Fruit fly (Drosophila melanogaster): ENCODE measurements around the gene CG14260.

CG14260 gene

dm6 chr3R:27282286-27282685 is 17.0 kb downstream of the CG14260 start, which contains the start of gene mrt (continued):
- TF ChIP-seq Gug (GFP tag; IDR thresholded peaks at IDR 0.05): peak; percentile 36; the same call in 1 of the 2 replicates
- peak; percentile 92 for TF ChIP-seq Eip78C (GFP tag)
- peak; percentile 31 for TF ChIP-seq vri (GFP tag; optimal IDR thresholded peaks at IDR 0.05)
- TF ChIP-seq spab (GFP tag; optimal IDR thresholded peaks at IDR 0.05): peak; percentile 28
- 0 out of 3 replicates have a peak, but pooled peaks have one; percentile 50 for TF ChIP-seq CG6163 (GFP tag; IDR thresholded peaks at IDR 0.05)
- TF ChIP-seq esn (GFP tag; optimal IDR thresholded peaks at IDR 0.05): peak; percentile 66
- TF ChIP-seq topi (GFP tag; optimal IDR thresholded peaks at IDR 0.05): peak; percentile 61
- TF ChIP-seq CG32006 (GFP tag; optimal IDR thresholded peaks at IDR 0.05): peak; percentile 76
- peak; percentile 31 for TF ChIP-seq dsx (GFP tag; optimal IDR thresholded peaks at IDR 0.05; ENCODE audit: poor library complexity, severe bottlenecking)
- TF ChIP-seq CG6276 (GFP tag; optimal IDR thresholded peaks at IDR 0.05): peak; percentile 62
- peak; percentile 48 for TF ChIP-seq Met (GFP tag; optimal IDR thresholded peaks at IDR 0.05)
- peak; percentile 52 for TF ChIP-seq CG4318 (GFP tag; optimal IDR thresholded peaks at IDR 0.05)
- TF ChIP-seq CG1621 (tag; optimal IDR thresholded peaks at IDR 0.05): no peak
- TF ChIP-seq net (GFP tag; optimal IDR thresholded peaks at IDR 0.05): peak; percentile 51
- no peak for TF ChIP-seq ss (GFP tag; optimal IDR thresholded peaks at IDR 0.05)
- peak; percentile 15 to 71 for TF ChIP-seq salr (GFP tag; optimal IDR thresholded peaks at IDR 0.05)
- TF ChIP-seq CG11762 (GFP tag; optimal IDR thresholded peaks at IDR 0.05; ENCODE audit: insufficient read depth): peak; percentile 44
- TF ChIP-seq CG6854 (GFP tag; optimal IDR thresholded peaks at IDR 0.05): no peak
- peak; percentile 50 for TF ChIP-seq achi (GFP tag; optimal IDR thresholded peaks at IDR 0.05)
- TF ChIP-seq eg (GFP tag; IDR thresholded peaks at IDR 0.05): peak; percentile 66; the same call in 2 of the 3 replicates
- TF ChIP-seq Ets21C (GFP tag; optimal IDR thresholded peaks at IDR 0.05): peak; percentile 47
- TF ChIP-seq Sox15 (GFP tag; optimal IDR thresholded peaks at IDR 0.05): peak; percentile 48
- no peak for TF ChIP-seq fkh (GFP tag; optimal IDR thresholded peaks at IDR 0.05)
- peak; percentile 55 for TF ChIP-seq Eip75B (GFP tag; optimal IDR thresholded peaks at IDR 0.05)
- TF ChIP-seq CG3919 (GFP tag; optimal IDR thresholded peaks at IDR 0.05): peak; percentile 40
- TF ChIP-seq Hr4 (GFP tag; optimal IDR thresholded peaks at IDR 0.05): peak; percentile 72
- peak; percentile 5 for TF ChIP-seq Blimp-1 (GFP tag; optimal IDR thresholded peaks at IDR 0.05)
- peak; percentile 29 for TF ChIP-seq CG11902 (GFP tag; optimal IDR thresholded peaks at IDR 0.05)
- peak; percentile 26; the same call in 1 of the 2 replicates for TF ChIP-seq CG11294 (GFP tag; IDR thresholded peaks at IDR 0.05)
- TF ChIP-seq Smox (GFP tag; optimal IDR thresholded peaks at IDR 0.05): peak; percentile 54
- TF ChIP-seq OdsH (GFP tag; optimal IDR thresholded peaks at IDR 0.05): peak; percentile 72
- peak; percentile 67 for TF ChIP-seq CG31627 (GFP tag; optimal IDR thresholded peaks at IDR 0.05)

dm6 chr3R:27283645-27284044 is 18.4 kb downstream of the CG14260 start, which contains the start of gene CG3368:
Gene CG3368 (plus strand): TSS chr3R:27283780.
- no peak for TF ChIP-seq CG16779 (tag; optimal IDR thresholded peaks at IDR 0.05)
- peak; percentile 71 for TF ChIP-seq CG6808 (GFP tag; optimal IDR thresholded peaks at IDR 0.05)
- peak; percentile 2 for TF ChIP-seq CG1621 (tag; optimal IDR thresholded peaks at IDR 0.05)
- no peak for TF ChIP-seq eg (GFP tag; IDR thresholded peaks at IDR 0.05)
- peak; percentile 9 for TF ChIP-seq Eip93F (GFP tag; optimal IDR thresholded peaks at IDR 0.05)

dm6 chr3R:27288202-27289135 is 23.2 kb downstream of the CG14260 start, which contains the start of the genes bigmax and Hmu:
Gene bigmax (minus strand): TSS chr3R:27288526.
Gene Hmu (plus strand): TSS chr3R:27288769.
- TF ChIP-seq salr (GFP tag; optimal IDR thresholded peaks at IDR 0.05) (peak in 1 of 2 experiments; percentile 25), CG8119 (GFP tag; IDR thresholded peaks at IDR 0.05) (peak; percentile 62; the same call in 2 of the 3 replicates), CG8319 (GFP tag; optimal IDR thresholded peaks at IDR 0.05) (peak; percentile 62), Smox (GFP tag; optimal IDR thresholded peaks at IDR 0.05) (peak; percentile 79), CG6163 (GFP tag; IDR thresholded peaks at IDR 0.05) (peak; percentile 73), Ets96B (tag; optimal IDR thresholded peaks at IDR 0.05) (peak; percentile 58), Blimp-1 (GFP tag; optimal IDR thresholded peaks at IDR 0.05) (no peak), CG10669 (GFP tag; optimal IDR thresholded peaks at IDR 0.05) (peak; percentile 52), CG4318 (GFP tag; optimal IDR thresholded peaks at IDR 0.05) (peak; percentile 54), Eip75B (GFP tag; optimal IDR thresholded peaks at IDR 0.05) (peak; percentile 81), Lpt (GFP tag; optimal IDR thresholded peaks at IDR 0.05) (peak; percentile 65), CG10631 (GFP tag; optimal IDR thresholded peaks at IDR 0.05) (peak; percentile 84), CG16779 (tag; optimal IDR thresholded peaks at IDR 0.05) (no peak), svp (GFP tag) (peak; percentile 98), eg (GFP tag; IDR thresholded peaks at IDR 0.05) (peak; percentile 85), CG6808 (GFP tag; optimal IDR thresholded peaks at IDR 0.05) (no peak), CG6792 (GFP tag; optimal IDR thresholded peaks at IDR 0.05) (peak; percentile 55), vri (GFP tag; optimal IDR thresholded peaks at IDR 0.05) (peak; percentile 68), CG7368 (GFP tag; optimal IDR thresholded peaks at IDR 0.05) (peak; percentile 69), OdsH (GFP tag; optimal IDR thresholded peaks at IDR 0.05) (peak; percentile 81), CG8632 (GFP tag; optimal IDR thresholded peaks at IDR 0.05) (peak; percentile 58)
